Worm (Caenorhabditis elegans) whole organism, L1 larva: ENCODE measurements around the gene M03B6.5.

ENCODE experiments used
- lsy-2 ChIP-seq, 2 experiments: fragments of 150-350 bp; optimal IDR thresholded peaks; 2 replicates each; lab custom pipeline; 2014; ENCODE audit warnings: missing biosample characterization in 2 of 2, missing genetic modification characterization in 2 of 2
- ztf-11 ChIP-seq, 2 experiments: sonication (generic microtip); optimal IDR thresholded peaks; 2 replicates each; lab custom pipeline; 2016 to 2017; ENCODE audit warnings: missing genetic modification characterization in 2 of 2, missing biosample characterization in 1 of 2, missing compliant biosample characterization in 1 of 2

ce11 chrX:13850359-13850758 lies 6.6 kb downstream of the M03B6.5 start:
- TF ChIP-seq ztf-11 (tag; optimal IDR thresholded peaks at IDR 0.05; lab: Kevin White, UChicago), result no peak
- no peak for TF ChIP-seq lsy-2 (tag; optimal IDR thresholded peaks at IDR 0.05; lab: Kevin White, UChicago)
